Worm (Caenorhabditis elegans): ENCODE measurements around the gene Y56A3A.22.

ce11 chrIII:11931960-11932359, 10.5 kb downstream of the Y56A3A.22 start:
- no peak for TF ChIP-seq W03F9.2 (tag; optimal IDR thresholded peaks at IDR 0.05)
- no peak for TF ChIP-seq him-1 (tag; optimal IDR thresholded peaks at IDR 0.05)
- TF ChIP-seq dao-5 (tag; optimal IDR thresholded peaks at IDR 0.05), result no peak
